Worm (Caenorhabditis elegans) whole organism, L3 larva: ENCODE results near the gene cah-5.
A peak's percentile ranks its signal among the peaks of the same experiment; 100 is the strongest.

ENCODE experiments used
- ceh-16 ChIP-seq: sonication (generic microtip); optimal IDR thresholded peaks from 2 replicates; lab custom pipeline; 2017; ENCODE audit warnings: missing biosample characterization, missing genetic modification characterization
- jun-1 ChIP-seq: fragments of 150-350 bp; optimal IDR thresholded peaks from 2 replicates; lab custom pipeline; 2014; ENCODE audit warnings: missing biosample characterization, missing genetic modification reagents, missing genetic modification characterization
- nhr-76 ChIP-seq: fragments of 150-350 bp; sonication (generic microtip); optimal IDR thresholded peaks from 5 replicates; lab custom pipeline; 2014; ENCODE audit warnings: missing biosample characterization, missing genetic modification characterization
- nhr-77 ChIP-seq: fragments of 150-350 bp; optimal IDR thresholded peaks from 2 replicates; lab custom pipeline; 2014; ENCODE audit warnings: missing biosample characterization, missing genetic modification characterization
- sea-2 ChIP-seq: fragments of 150-350 bp; sonication (generic microtip); optimal IDR thresholded peaks from 4 replicates; lab custom pipeline; 2014; ENCODE audit warnings: missing biosample characterization, missing genetic modification reagents, missing genetic modification characterization
- unc-62 ChIP-seq: fragments of 150-350 bp; sonication (generic microtip); optimal IDR thresholded peaks from 4 replicates; lab custom pipeline; 2014; ENCODE audit warnings: missing biosample characterization, missing genetic modification reagents, missing genetic modification characterization

The cah-5 gene

DNA sequence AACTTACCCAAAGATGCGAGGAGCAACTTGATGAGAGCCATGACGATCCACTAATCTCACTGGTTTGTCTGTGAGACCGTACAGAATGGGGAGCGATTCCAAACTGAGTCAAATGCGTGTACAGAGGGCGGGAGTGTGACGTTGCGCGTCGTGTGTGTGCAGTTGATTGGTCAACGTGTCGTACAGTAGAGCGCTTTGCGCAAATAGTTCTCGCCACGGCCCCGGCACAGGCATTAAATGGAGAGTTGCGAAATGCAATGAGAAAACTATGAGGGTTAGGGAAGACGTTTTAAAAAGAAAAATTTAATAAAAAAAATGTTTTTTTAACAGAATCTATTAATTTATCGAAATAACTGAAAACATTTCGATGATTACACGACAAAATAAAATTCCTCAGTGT, 48.6 kb downstream of the cah-5 start, which contains the start of gene pdi-6 (continued):
- TF ChIP-seq nhr-76 (tag; lab: Kevin White, UChicago): no peak
- no peak for TF ChIP-seq ceh-16 (tag; lab: Kevin White, UChicago)
- peak; percentile 25 for TF ChIP-seq unc-62 (GFP tag; lab: Kevin White, UChicago)
- TF ChIP-seq sea-2 (GFP tag; lab: Kevin White, UChicago): no peak
- TF ChIP-seq nhr-77: peak; percentile 76
- peak; percentile 87 for TF ChIP-seq jun-1 (tag; lab: Kevin White, UChicago)
